Fruit fly (Drosophila melanogaster): Measurements from ENCODE around the gene CG32713.
A peak's percentile ranks its signal among the peaks of the same experiment; 100 is the strongest.

The CG32713 gene

dm6 chrX:8455019-8455555 is 2.3 kb downstream of the CG32713 start, which contains the start of gene org-1 (continued):
- TF ChIP-seq Ets96B (tag; optimal IDR thresholded peaks at IDR 0.05) (peak; percentile 93), CG10669 (GFP tag; optimal IDR thresholded peaks at IDR 0.05) (peak; percentile 91), OdsH (GFP tag; optimal IDR thresholded peaks at IDR 0.05) (peak; percentile 89), Hr39 (GFP tag; optimal IDR thresholded peaks at IDR 0.05) (peak; percentile 60), fd59A (GFP tag; optimal IDR thresholded peaks at IDR 0.05) (peak; percentile 92), CG6276 (GFP tag; optimal IDR thresholded peaks at IDR 0.05) (peak; percentile 86), CG6163 (GFP tag; IDR thresholded peaks at IDR 0.05) (peak; percentile 97), CG11294 (GFP tag; IDR thresholded peaks at IDR 0.05) (peak; percentile 89)

dm6 chrX:8452163-8452562 is 5.3 kb downstream of the CG32713 start:
- TF ChIP-seq cyc (GFP tag; optimal IDR thresholded peaks at IDR 0.05) (no peak), Hr39 (GFP tag; optimal IDR thresholded peaks at IDR 0.05) (no peak), CG11762 (GFP tag; optimal IDR thresholded peaks at IDR 0.05; ENCODE audit: insufficient read depth) (no peak), Lpt (GFP tag; optimal IDR thresholded peaks at IDR 0.05) (no peak), topi (GFP tag; optimal IDR thresholded peaks at IDR 0.05) (no peak), vri (GFP tag; optimal IDR thresholded peaks at IDR 0.05) (no peak), CG15336 (GFP tag; IDR thresholded peaks at IDR 0.05) (no peak), CG8632 (GFP tag; optimal IDR thresholded peaks at IDR 0.05) (no peak), CG7368 (GFP tag; optimal IDR thresholded peaks at IDR 0.05) (no peak), Eip93F (GFP tag; optimal IDR thresholded peaks at IDR 0.05) (no peak), CG8319 (GFP tag; optimal IDR thresholded peaks at IDR 0.05) (no peak), CG3919 (GFP tag; optimal IDR thresholded peaks at IDR 0.05) (no peak), OdsH (GFP tag; optimal IDR thresholded peaks at IDR 0.05) (no peak), CG10631 (GFP tag; optimal IDR thresholded peaks at IDR 0.05) (no peak), Smox (GFP tag; optimal IDR thresholded peaks at IDR 0.05) (no peak), dsx (GFP tag; optimal IDR thresholded peaks at IDR 0.05; ENCODE audit: poor library complexity, severe bottlenecking) (no peak), CG6808 (GFP tag; optimal IDR thresholded peaks at IDR 0.05) (no peak), Ets96B (tag; optimal IDR thresholded peaks at IDR 0.05) (no peak), Hr4 (GFP tag; optimal IDR thresholded peaks at IDR 0.05) (no peak), CG9139 (GFP tag; optimal IDR thresholded peaks at IDR 0.05) (no peak)

dm6 chrX:8450214-8450904 is 7.1 kb downstream of the CG32713 start:
- TF ChIP-seq salr (GFP tag; optimal IDR thresholded peaks at IDR 0.05) = no peak
- TF ChIP-seq pdm3 (GFP tag; optimal IDR thresholded peaks at IDR 0.05) = no peak
- TF ChIP-seq Hr38 (GFP tag; optimal IDR thresholded peaks at IDR 0.05) = no peak
- no peak for TF ChIP-seq Sox14 (GFP tag; optimal IDR thresholded peaks at IDR 0.05)
- TF ChIP-seq OdsH (GFP tag; optimal IDR thresholded peaks at IDR 0.05) = no peak
- no peak for TF ChIP-seq eg (GFP tag; IDR thresholded peaks at IDR 0.05)
- TF ChIP-seq fd59A (GFP tag; optimal IDR thresholded peaks at IDR 0.05) = no peak

dm6 chrX:8448171-8448570 is 9.3 kb downstream of the CG32713 start:
- no peak for TF ChIP-seq CG32006 (GFP tag; optimal IDR thresholded peaks at IDR 0.05)
- no peak for TF ChIP-seq Sox15 (GFP tag; optimal IDR thresholded peaks at IDR 0.05)
- no peak for TF ChIP-seq Hr39 (GFP tag; optimal IDR thresholded peaks at IDR 0.05)
- TF ChIP-seq dsx (GFP tag; optimal IDR thresholded peaks at IDR 0.05; ENCODE audit: poor library complexity, severe bottlenecking) = no peak
- no peak for TF ChIP-seq topi (GFP tag; optimal IDR thresholded peaks at IDR 0.05)
- no peak for TF ChIP-seq Eip75B (GFP tag; optimal IDR thresholded peaks at IDR 0.05)
- no peak for TF ChIP-seq Eip78C (GFP tag)
- no peak for TF ChIP-seq CG8119 (GFP tag; IDR thresholded peaks at IDR 0.05)
- no peak for TF ChIP-seq CG6163 (GFP tag; IDR thresholded peaks at IDR 0.05)
- TF ChIP-seq salr (GFP tag; optimal IDR thresholded peaks at IDR 0.05) = no peak
- no peak for TF ChIP-seq acj6 (GFP tag; optimal IDR thresholded peaks at IDR 0.05)
- TF ChIP-seq Ets21C (GFP tag; optimal IDR thresholded peaks at IDR 0.05) = no peak
- TF ChIP-seq CG6808 (GFP tag; optimal IDR thresholded peaks at IDR 0.05) = no peak
- TF ChIP-seq CG6276 (GFP tag; optimal IDR thresholded peaks at IDR 0.05) = no peak
- TF ChIP-seq Sox14 (GFP tag; optimal IDR thresholded peaks at IDR 0.05) = no peak
- no peak for TF ChIP-seq esn (GFP tag; optimal IDR thresholded peaks at IDR 0.05)
- TF ChIP-seq Lpt (GFP tag; optimal IDR thresholded peaks at IDR 0.05) = no peak
